Fruit fly (Drosophila melanogaster) whole organism, embryonic: ENCODE results near the gene Catsup.

Source experiments
- Asciz ChIP-seq: fragments of 200-800 bp; sonication (Bioruptor generic); optimal IDR thresholded peaks from 2 replicates; lab custom pipeline; 2017; ENCODE audit warnings: missing biosample characterization, mild to moderate bottlenecking, missing genetic modification characterization, missing genetic modification reagents
- Atf3 ChIP-seq: fragments of 200-800 bp; sonication (Bioruptor generic); optimal IDR thresholded peaks from 3 replicates; lab custom pipeline; 2016; ENCODE audit warnings: missing biosample characterization, missing genetic modification characterization
- B-H1 ChIP-seq: fragments of 200-800 bp; sonication (Bioruptor generic); IDR thresholded peaks from 3 replicates; pipeline ENCODE4 v1.3.6; 2022; ENCODE audit warnings: missing biosample characterization, missing genetic modification characterization
- CG10209 ChIP-seq: fragments of 200-800 bp; sonication (Bioruptor generic); optimal IDR thresholded peaks from 3 replicates; lab custom pipeline; 2017; ENCODE audit warnings: missing biosample characterization, mild to moderate bottlenecking, missing genetic modification characterization, missing genetic modification reagents
- CG11085 ChIP-seq: fragments of 200-800 bp; sonication (Bioruptor generic); IDR thresholded peaks from 2 replicates; pipeline ENCODE4 v1.3.6; 2022; ENCODE audit warnings: missing biosample characterization, missing genetic modification characterization
- CG12219 ChIP-seq: fragments of 200-800 bp; sonication (Bioruptor generic); optimal IDR thresholded peaks from 3 replicates; lab custom pipeline; 2018; ENCODE audit warnings: missing biosample characterization, mild to moderate bottlenecking, missing genetic modification characterization
- CG14710 ChIP-seq: fragments of 200-800 bp; sonication (Bioruptor generic); optimal IDR thresholded peaks from 3 replicates; lab custom pipeline; 2019; ENCODE audit warnings: missing biosample characterization, mild to moderate bottlenecking, missing genetic modification characterization, moderate library complexity
- CG1602 ChIP-seq: fragments of 200-800 bp; sonication (Bioruptor generic); optimal IDR thresholded peaks from 3 replicates; lab custom pipeline; 2016; ENCODE audit warnings: missing biosample characterization, missing genetic modification characterization
- CG17361 ChIP-seq: fragments of 200-800 bp; sonication (Bioruptor generic); IDR thresholded peaks from 3 replicates; pipeline ENCODE4 v1.3.6; 2022; ENCODE audit warnings: missing biosample characterization, missing genetic modification characterization
- CG1792 ChIP-seq: fragments of 200-800 bp; sonication (Bioruptor generic); optimal IDR thresholded peaks from 2 replicates; lab custom pipeline; 2016; ENCODE audit warnings: missing biosample characterization, missing genetic modification characterization
- CG2889 ChIP-seq: fragments of 200-800 bp; sonication (Bioruptor generic); IDR thresholded peaks from 3 replicates; pipeline ENCODE4 v1.3.6; 2022; ENCODE audit warnings: missing biosample characterization, missing genetic modification characterization
- CG30403 ChIP-seq: fragments of 200-800 bp; sonication (Bioruptor generic); optimal IDR thresholded peaks from 3 replicates; lab custom pipeline; 2016; ENCODE audit warnings: missing biosample characterization, missing genetic modification characterization
- CG34224 ChIP-seq: fragments of 200-800 bp; sonication (Bioruptor generic); IDR thresholded peaks from 3 replicates; pipeline ENCODE4 v1.3.6; 2022; ENCODE audit warnings: missing biosample characterization, missing genetic modification characterization; ENCODE audit not compliant: partially characterized antibody
- CG3726 ChIP-seq: fragments of 200-800 bp; sonication (Bioruptor generic); IDR thresholded peaks from 3 replicates; pipeline ENCODE4, ENCODE4 v1.3.6; 2022; ENCODE audit warnings: missing biosample characterization, missing genetic modification characterization
- CG4854 ChIP-seq: fragments of 200-800 bp; sonication (Bioruptor generic); optimal IDR thresholded peaks from 2 replicates; lab custom pipeline; 2016; ENCODE audit warnings: missing biosample characterization, missing genetic modification characterization, inconsistent platforms
- CG6683 ChIP-seq: fragments of 200-800 bp; sonication (Bioruptor generic); optimal IDR thresholded peaks from 2 replicates; lab custom pipeline; 2017; ENCODE audit warnings: missing biosample characterization, mild to moderate bottlenecking, missing genetic modification characterization, missing genetic modification reagents
- CG8388 ChIP-seq: fragments of 200-800 bp; sonication (Bioruptor generic); optimal IDR thresholded peaks from 2 replicates; lab custom pipeline; 2019; ENCODE audit warnings: missing biosample characterization, mild to moderate bottlenecking, missing genetic modification characterization, moderate library complexity
- Doc3 ChIP-seq: fragments of 200-800 bp; sonication (Bioruptor generic); IDR thresholded peaks from 3 replicates; pipeline ENCODE4 v1.3.6; 2022; ENCODE audit warnings: missing biosample characterization, missing genetic modification characterization; ENCODE audit not compliant: partially characterized antibody
- H15 ChIP-seq: fragments of 200-800 bp; sonication (Bioruptor generic); IDR thresholded peaks from 3 replicates; pipeline ENCODE4 v1.3.6; 2022; ENCODE audit warnings: missing biosample characterization, missing genetic modification characterization
- Hey ChIP-seq: fragments of 200-800 bp; sonication (Bioruptor generic); optimal IDR thresholded peaks from 3 replicates; lab custom pipeline; 2018; ENCODE audit warnings: missing biosample characterization, mild to moderate bottlenecking, missing genetic modification characterization
- HmgD ChIP-seq: fragments of 200-800 bp; sonication (Bioruptor generic); optimal IDR thresholded peaks from 3 replicates; lab custom pipeline; 2016; ENCODE audit warnings: missing biosample characterization, missing genetic modification characterization
- Hmr ChIP-seq: fragments of 200-800 bp; sonication (Bioruptor generic); optimal IDR thresholded peaks from 3 replicates; lab custom pipeline; 2017; ENCODE audit warnings: mild to moderate bottlenecking, missing biosample characterization, missing genetic modification reagents, missing genetic modification characterization
- Hsf ChIP-seq: fragments of 200-800 bp; sonication (Bioruptor generic); optimal IDR thresholded peaks from 3 replicates; lab custom pipeline; 2016; ENCODE audit warnings: missing biosample characterization, missing genetic modification characterization
- MBD-R2 ChIP-seq: fragments of 200-800 bp; sonication (Bioruptor generic); IDR thresholded peaks from 2 replicates; pipeline ENCODE4 v1.3.6; 2022; ENCODE audit warnings: missing biosample characterization, missing genetic modification characterization
- NfI ChIP-seq: fragments of 200-800 bp; sonication (Bioruptor generic); optimal IDR thresholded peaks from 3 replicates; lab custom pipeline; 2018; ENCODE audit warnings: missing biosample characterization, mild to moderate bottlenecking, missing genetic modification characterization, moderate library complexity
- PHDP ChIP-seq: fragments of 200-800 bp; sonication (Bioruptor generic); optimal IDR thresholded peaks from 3 replicates; lab custom pipeline; 2018; ENCODE audit warnings: missing biosample characterization, mild to moderate bottlenecking, missing genetic modification characterization, moderate library complexity
- Scr ChIP-seq: fragments of 200-800 bp; sonication (Bioruptor generic); IDR thresholded peaks from 2 replicates; pipeline ENCODE4 v1.3.6; 2022; ENCODE audit warnings: missing biosample characterization, missing genetic modification characterization; ENCODE audit not compliant: partially characterized antibody
- aop ChIP-seq: fragments of 200-800 bp; sonication (Bioruptor generic); IDR thresholded peaks from 2 replicates; pipeline ENCODE4 v1.3.6; 2022; ENCODE audit warnings: missing biosample characterization, missing genetic modification characterization
- ash1 ChIP-seq: fragments of 200-800 bp; sonication (Bioruptor generic); optimal IDR thresholded peaks from 2 replicates; lab custom pipeline; 2018; ENCODE audit warnings: missing biosample characterization, mild to moderate bottlenecking, missing genetic modification characterization
- cas ChIP-seq: fragments of 200-800 bp; sonication (Bioruptor generic); IDR thresholded peaks from 2 replicates; pipeline ENCODE4 v1.3.6; 2022; ENCODE audit warnings: missing biosample characterization, missing genetic modification characterization
- chinmo ChIP-seq: fragments of 200-800 bp; sonication (Bioruptor generic); IDR thresholded peaks from 4 replicates; pipeline ENCODE4 v1.3.6; 2022; ENCODE audit warnings: missing biosample characterization, missing genetic modification characterization; ENCODE audit not compliant: partially characterized antibody
- cwo ChIP-seq: fragments of 200-800 bp; sonication (Bioruptor generic); optimal IDR thresholded peaks from 3 replicates; lab custom pipeline; 2017; ENCODE audit warnings: missing biosample characterization, missing genetic modification characterization, mild to moderate bottlenecking, moderate library complexity, missing genetic modification reagents
- da ChIP-seq: fragments of 200-800 bp; sonication (Bioruptor generic); optimal IDR thresholded peaks from 2 replicates; lab custom pipeline; 2016; ENCODE audit warnings: missing biosample characterization, missing genetic modification characterization
- danr ChIP-seq: fragments of 200-800 bp; sonication (Bioruptor generic); IDR thresholded peaks from 2 replicates; pipeline ENCODE4 v1.3.6; 2022; ENCODE audit warnings: missing biosample characterization, missing genetic modification characterization
- h ChIP-seq: fragments of >200 bp; optimal IDR thresholded peaks from 2 replicates; lab custom pipeline; 2017
- her ChIP-seq: fragments of 200-800 bp; sonication (Bioruptor generic); optimal IDR thresholded peaks from 2 replicates; lab custom pipeline; 2016; ENCODE audit warnings: missing biosample characterization, missing genetic modification characterization
- lab ChIP-seq: fragments of 200-800 bp; sonication (Bioruptor generic); optimal IDR thresholded peaks from 3 replicates; lab custom pipeline; 2017; ENCODE audit warnings: missing biosample characterization, missing genetic modification characterization, mild to moderate bottlenecking, moderate library complexity, missing genetic modification reagents
- lmd ChIP-seq: fragments of 200-800 bp; sonication (Bioruptor generic); IDR thresholded peaks from 2 replicates; pipeline ENCODE4 v1.3.6; 2022; ENCODE audit warnings: missing biosample characterization, missing genetic modification characterization
- odd ChIP-seq: fragments of 200-800 bp; sonication (Bioruptor generic); optimal IDR thresholded peaks from 2 replicates; lab custom pipeline; 2017; ENCODE audit warnings: missing biosample characterization, mild to moderate bottlenecking, missing genetic modification characterization
- psq ChIP-seq: fragments of 200-800 bp; sonication (Bioruptor generic); optimal IDR thresholded peaks from 2 replicates; lab custom pipeline; 2017; ENCODE audit warnings: missing biosample characterization, missing genetic modification characterization
- ro ChIP-seq: fragments of 200-800 bp; sonication (Bioruptor generic); IDR thresholded peaks from 2 replicates; pipeline ENCODE4 v1.3.6; 2022; ENCODE audit warnings: missing biosample characterization, missing genetic modification characterization
- schlank ChIP-seq: fragments of 200-800 bp; sonication (Bioruptor generic); optimal IDR thresholded peaks from 2 replicates; lab custom pipeline; 2018; ENCODE audit warnings: missing biosample characterization, mild to moderate bottlenecking, missing genetic modification characterization
- sim ChIP-seq: fragments of 200-800 bp; sonication (Bioruptor generic); IDR thresholded peaks from 2 replicates; pipeline ENCODE4 v1.3.6; 2022; ENCODE audit warnings: missing biosample characterization, missing genetic modification characterization
- ssp ChIP-seq: fragments of 200-800 bp; sonication (Bioruptor generic); IDR thresholded peaks from 2 replicates; pipeline ENCODE4 v1.3.6; 2022; ENCODE audit warnings: missing biosample characterization, missing genetic modification characterization
- tin ChIP-seq: fragments of 200-800 bp; sonication (Bioruptor generic); optimal IDR thresholded peaks from 3 replicates; lab custom pipeline; 2016; ENCODE audit warnings: missing biosample characterization, missing genetic modification characterization
- tna ChIP-seq: fragments of 200-800 bp; sonication (Bioruptor generic); IDR thresholded peaks from 2 replicates; pipeline ENCODE4 v1.3.6; 2022; ENCODE audit warnings: missing biosample characterization, missing genetic modification characterization; ENCODE audit not compliant: partially characterized antibody
- twi ChIP-seq: fragments of 200-800 bp; optimal IDR thresholded peaks from 2 replicates; lab custom pipeline; 2019; ENCODE audit warnings: missing biosample characterization, mild to moderate bottlenecking, missing genetic modification characterization, moderate library complexity
- wek ChIP-seq: fragments of 200-800 bp; sonication (Bioruptor generic); optimal IDR thresholded peaks from 3 replicates; lab custom pipeline; 2018; ENCODE audit warnings: missing biosample characterization, mild to moderate bottlenecking, missing genetic modification characterization, moderate library complexity
- zen2 ChIP-seq: fragments of 200-800 bp; sonication (Bioruptor generic); IDR thresholded peaks from 3 replicates; pipeline ENCODE4 v1.3.6; 2022; ENCODE audit warnings: missing biosample characterization, missing genetic modification characterization; ENCODE audit not compliant: partially characterized antibody

Gene Catsup

dm6 chr2L:19014032-19014880 lies 27.4 kb upstream of the Catsup start (continued):
- TF ChIP-seq Asciz: peak; percentile 70
- TF ChIP-seq Scr (GFP tag; lab: Robert Waterston, UW): no peak
- 0 out of 3 replicates have a peak, but pooled peaks have one; percentile 16 for TF ChIP-seq H15 (GFP tag; lab: Robert Waterston, UW)
- TF ChIP-seq CG6683 (GFP tag; lab: Kevin White, UChicago): peak; percentile 74
- TF ChIP-seq cwo: peak; percentile 69
- peak; percentile 29 for TF ChIP-seq Hsf
- TF ChIP-seq schlank (tag; lab: Kevin White, UChicago): peak; percentile 24
- peak; percentile 78 for TF ChIP-seq odd
- TF ChIP-seq aop (GFP tag; lab: Robert Waterston, UW): no peak
- 0 out of 4 replicates have a peak, but pooled peaks have one; percentile 58 for TF ChIP-seq chinmo (GFP tag; lab: Robert Waterston, UW)
- no peak for TF ChIP-seq ro (GFP tag; lab: Robert Waterston, UW)
- peak; percentile 65 for TF ChIP-seq danr (GFP tag; lab: Robert Waterston, UW)
- peak; percentile 43 for TF ChIP-seq tin (GFP tag; lab: Kevin White, UChicago)
- no peak for TF ChIP-seq MBD-R2 (GFP tag; lab: Robert Waterston, UW)
- TF ChIP-seq CG2889 (GFP tag; lab: Robert Waterston, UW): no peak
- TF ChIP-seq CG10209 (GFP tag; lab: Kevin White, UChicago): peak; percentile 76
- TF ChIP-seq zen2 (GFP tag; lab: Robert Waterston, UW): no peak
- no peak for TF ChIP-seq Atf3
- no peak for TF ChIP-seq tna (GFP tag; lab: Robert Waterston, UW)
- no peak for TF ChIP-seq HmgD (GFP tag; lab: Kevin White, UChicago)
- no peak for TF ChIP-seq B-H1
- no peak for TF ChIP-seq h (lab: Kevin White, UChicago)
- TF ChIP-seq CG30403 (GFP tag; lab: Kevin White, UChicago): peak; percentile 73
- TF ChIP-seq CG34224 (GFP tag; lab: Robert Waterston, UW): no peak
- peak; percentile 75 for TF ChIP-seq Hey (tag; lab: Kevin White, UChicago)
- peak; percentile 61 for TF ChIP-seq CG14710 (tag; lab: Kevin White, UChicago)
- TF ChIP-seq twi: peak; percentile 39
- no peak for TF ChIP-seq da (GFP tag; lab: Kevin White, UChicago)
- TF ChIP-seq Hmr (GFP tag; lab: Kevin White, UChicago): peak; percentile 91
- peak; percentile 36 for TF ChIP-seq CG1602
- TF ChIP-seq wek (GFP tag; lab: Kevin White, UChicago): no peak
- no peak for TF ChIP-seq ash1 (GFP tag; lab: Kevin White, UChicago)
- TF ChIP-seq CG17361 (GFP tag; lab: Robert Waterston, UW): peak; percentile 80; the same call in 2 of the 3 replicates
- no peak for TF ChIP-seq her (GFP tag; lab: Kevin White, UChicago)
- no peak for TF ChIP-seq sim (GFP tag; lab: Robert Waterston, UW)
- peak; percentile 81 for TF ChIP-seq PHDP (tag; lab: Kevin White, UChicago)
- no peak for TF ChIP-seq cas (GFP tag; lab: Robert Waterston, UW)
- peak; percentile 30 for TF ChIP-seq CG12219 (GFP tag; lab: Kevin White, UChicago)
- no peak for TF ChIP-seq psq
- peak; percentile 90 for TF ChIP-seq lab (GFP tag; lab: Kevin White, UChicago)
- TF ChIP-seq Doc3 (GFP tag; lab: Robert Waterston, UW): no peak
- TF ChIP-seq NfI (GFP tag; lab: Kevin White, UChicago): peak; percentile 84
- no peak for TF ChIP-seq CG3726 (GFP tag; lab: Robert Waterston, UW)
- 0 out of 2 replicates have a peak, but pooled peaks have one; percentile 11 for TF ChIP-seq ssp
- TF ChIP-seq CG4854 (GFP tag; lab: Kevin White, UChicago): no peak
- TF ChIP-seq lmd: peak; percentile 62
- TF ChIP-seq CG8388 (GFP tag; lab: Kevin White, UChicago): peak; percentile 59
- 0 out of 2 replicates have a peak, but pooled peaks have one; percentile 42 for TF ChIP-seq CG11085 (GFP tag; lab: Robert Waterston, UW)
- TF ChIP-seq CG1792 (GFP tag; lab: Kevin White, UChicago): no peak
